Worm (Caenorhabditis elegans) whole organism, L4/young adult: Measurements from ENCODE around the gene srh-23.

Experiments used
- W03F9.2 ChIP-seq: fragments of 150-350 bp; optimal IDR thresholded peaks from 2 replicates; lab custom pipeline; 2014; ENCODE audit warnings: missing biosample characterization, missing genetic modification characterization
- dao-5 ChIP-seq: sonication (generic microtip); optimal IDR thresholded peaks from 2 replicates; lab custom pipeline; 2016; ENCODE audit warnings: missing genotype, missing genetic modification characterization, moderate library complexity, missing compliant biosample characterization
- him-1 ChIP-seq: sonication (generic microtip); optimal IDR thresholded peaks from 2 replicates; lab custom pipeline; 2016; ENCODE audit warnings: missing genotype, missing genetic modification reagents, missing genetic modification characterization, missing compliant biosample characterization

Gene srh-23

DNA sequence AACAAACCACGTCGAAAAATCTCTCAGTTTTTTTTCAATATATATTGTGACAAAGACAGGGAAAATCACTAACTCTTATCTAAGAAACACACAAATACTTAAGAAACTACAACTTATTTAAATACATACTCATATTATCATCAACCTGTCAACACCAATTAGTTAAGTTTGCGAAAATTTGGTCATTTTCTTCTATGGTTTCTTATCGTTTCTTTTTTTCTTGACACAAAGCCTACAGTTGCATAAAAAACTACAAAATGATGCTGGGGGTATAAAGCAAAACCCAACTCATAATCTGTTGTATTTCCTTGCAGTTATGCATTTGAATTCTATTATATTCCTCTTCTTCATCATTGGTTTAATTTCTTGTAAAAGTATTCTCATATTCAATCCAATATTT is 19.8 kb upstream of the srh-23 start, which contains the start of gene ugt-67:
Gene ugt-67, plus strand, starts transcription at position 301 of the 400 bp plus-strand sequence.
- no peak for TF ChIP-seq him-1 (tag; lab: Kevin White, UChicago)
- TF ChIP-seq dao-5 (tag; lab: Kevin White, UChicago), result no peak
- no peak for TF ChIP-seq W03F9.2 (tag; lab: Kevin White, UChicago)

ce11 chrV:4903696-4904095 is 17.2 kb upstream of the srh-23 start, which contains the start of gene ugt-8:
Gene ugt-8, plus strand, starts transcription at chrV:4903930.
- TF ChIP-seq dao-5 (tag; lab: Kevin White, UChicago) (no peak), W03F9.2 (tag; lab: Kevin White, UChicago) (no peak), him-1 (tag; lab: Kevin White, UChicago) (no peak)

DNA sequence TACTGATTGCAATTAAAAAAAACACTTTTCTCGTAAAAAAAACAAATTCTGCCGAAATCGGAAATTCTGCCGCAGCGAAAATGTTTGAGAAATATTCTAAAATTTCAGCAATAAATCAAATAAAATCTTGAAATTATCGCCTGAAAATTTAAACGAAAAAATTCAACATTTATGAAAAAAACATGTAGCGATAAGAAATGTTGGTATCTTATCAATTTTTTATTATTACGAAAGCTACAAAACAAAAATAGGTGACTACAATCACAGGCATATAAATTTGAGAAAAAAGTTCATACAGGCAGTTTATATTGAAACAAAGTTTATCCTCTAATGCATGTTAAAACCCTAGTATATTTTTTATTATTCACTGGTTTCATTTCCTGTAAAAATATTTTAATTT is 14.9 kb upstream of the srh-23 start, which contains the start of gene ugt-14:
Gene ugt-14, plus strand, starts transcription at position 301 of the 400 bp plus-strand sequence.
- TF ChIP-seq him-1 (tag; lab: Kevin White, UChicago) (no peak), dao-5 (tag; lab: Kevin White, UChicago) (no peak), W03F9.2 (tag; lab: Kevin White, UChicago) (no peak)

DNA sequence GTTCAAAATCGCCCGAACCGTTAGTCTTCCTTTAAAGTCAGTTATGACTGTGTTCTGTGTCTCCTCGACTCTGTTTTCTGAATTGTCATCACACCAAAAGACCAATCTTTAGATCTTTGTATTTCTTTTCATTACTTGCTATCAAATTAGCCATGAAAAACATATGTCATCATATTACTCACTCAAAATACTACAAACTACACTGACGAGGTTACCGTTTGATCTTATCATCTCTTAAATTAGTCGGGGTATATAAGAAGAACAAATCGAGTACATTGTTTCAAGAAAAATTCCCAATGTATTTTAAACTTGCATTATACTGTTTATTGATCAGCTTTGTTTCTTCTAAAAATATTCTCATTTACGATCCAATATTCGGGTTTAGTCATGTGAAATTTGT is 12.3 kb upstream of the srh-23 start, which contains the start of gene ugt-13:
Gene ugt-13, plus strand, starts transcription at position 294 of the 400 bp plus-strand sequence.
- TF ChIP-seq him-1 (tag; lab: Kevin White, UChicago) (no peak), dao-5 (tag; lab: Kevin White, UChicago) (no peak), W03F9.2 (tag; lab: Kevin White, UChicago) (no peak)

DNA sequence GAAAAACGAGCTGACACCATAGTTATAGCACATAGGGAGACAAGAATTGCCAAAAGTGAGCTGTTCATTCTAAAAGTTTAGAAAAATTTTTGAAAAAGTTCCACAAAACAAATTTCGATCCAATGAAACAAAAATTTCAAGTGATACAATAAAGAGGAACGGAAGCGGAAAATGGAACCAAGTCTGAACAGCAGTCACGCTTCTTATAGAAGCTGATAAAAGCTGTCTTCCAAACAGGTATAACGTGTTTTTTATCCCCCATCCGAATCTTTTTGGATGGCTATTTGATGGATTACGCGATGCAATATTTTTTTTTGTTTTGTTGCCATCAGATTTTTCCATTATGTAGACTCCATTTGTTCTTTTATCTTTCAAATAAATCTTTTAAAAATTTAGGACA is 8.6 kb upstream of the srh-23 start, which contains the start of gene H23N18.5:
Gene H23N18.5, minus strand, starts transcription at position 69 of the 400 bp plus-strand sequence.
- TF ChIP-seq him-1 (tag; lab: Kevin White, UChicago) (no peak), dao-5 (tag; lab: Kevin White, UChicago) (no peak), W03F9.2 (tag; lab: Kevin White, UChicago) (no peak)

- TF ChIP-seq him-1 (tag; lab: Kevin White, UChicago), result no peak
- no peak for TF ChIP-seq W03F9.2 (tag; lab: Kevin White, UChicago)
- TF ChIP-seq dao-5 (tag; lab: Kevin White, UChicago), result no peak
These were observed 7.0 kb upstream of the srh-23 start for ce11 chrV:4913853-4914252.

DNA sequence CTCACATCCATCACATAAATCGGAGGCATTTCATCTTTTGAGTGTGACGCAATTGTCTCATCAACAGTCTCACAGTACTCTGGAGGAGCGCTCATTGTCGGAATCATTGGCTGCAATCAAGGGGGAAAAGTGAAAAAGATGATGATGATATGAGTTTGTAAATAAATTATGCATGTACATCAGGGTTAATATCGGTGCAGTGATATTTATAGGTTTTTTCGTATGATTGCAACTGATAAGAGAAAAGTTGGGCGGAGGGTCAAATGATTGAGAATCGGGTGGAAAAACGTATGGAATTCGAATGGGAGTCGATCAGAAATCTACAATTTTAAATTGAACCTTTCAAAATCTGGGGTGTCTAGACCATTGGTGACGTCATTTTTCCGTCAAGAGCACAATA is 6.0 kb upstream of the srh-23 start, which contains the start of gene H23N18.6:
Gene H23N18.6, minus strand, starts transcription at position 201 of the 400 bp plus-strand sequence.
- TF ChIP-seq dao-5 (tag; lab: Kevin White, UChicago) (no peak), W03F9.2 (tag; lab: Kevin White, UChicago) (no peak), him-1 (tag; lab: Kevin White, UChicago) (no peak)

- TF ChIP-seq W03F9.2 (tag; lab: Kevin White, UChicago) (no peak), dao-5 (tag; lab: Kevin White, UChicago) (no peak), him-1 (tag; lab: Kevin White, UChicago) (no peak)
These were observed 2.7 kb upstream of the srh-23 start, which contains the start of gene C02E7.7 for ce11 chrV:4918091-4918624. Gene C02E7.7, minus strand, starts transcription at chrV:4918574.

- TF ChIP-seq him-1 (tag; lab: Kevin White, UChicago) (no peak), dao-5 (tag; lab: Kevin White, UChicago) (no peak), W03F9.2 (tag; lab: Kevin White, UChicago) (no peak)
These were observed 2.1 kb upstream of the srh-23 start, which contains the start of gene C02E7.6 for ce11 chrV:4918664-4919257. Gene C02E7.6, plus strand, starts transcription at chrV:4919207.

ce11 chrV:4922024-4922423 is 1.1 kb downstream of the srh-23 start, which contains the start of gene srh-22:
Gene srh-22, plus strand, starts transcription at chrV:4922324.
- TF ChIP-seq dao-5 (tag; lab: Kevin White, UChicago), result no peak
- TF ChIP-seq him-1 (tag; lab: Kevin White, UChicago), result no peak
- TF ChIP-seq W03F9.2 (tag; lab: Kevin White, UChicago), result no peak

DNA sequence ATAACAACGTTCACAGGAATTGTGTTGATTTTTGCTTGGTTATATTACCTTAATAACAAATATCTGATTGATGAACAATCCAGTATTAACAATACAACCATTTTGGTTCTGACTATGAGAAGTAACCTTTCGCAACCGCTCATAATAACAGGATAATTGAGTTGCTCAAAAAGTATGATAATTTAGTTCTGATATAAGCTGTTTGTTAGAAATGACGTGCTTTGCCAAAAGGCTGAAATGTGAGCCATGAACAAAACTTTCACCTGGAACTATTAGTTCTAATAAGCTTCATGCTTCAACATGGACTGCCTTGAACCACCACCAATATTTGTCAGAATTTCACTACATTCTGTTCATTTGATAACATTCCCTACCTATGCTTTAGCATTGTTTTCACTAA is 3.7 kb downstream of the srh-23 start, which contains the start of gene srh-20:
Gene srh-20, plus strand, starts transcription at position 301 of the 400 bp plus-strand sequence.
- TF ChIP-seq W03F9.2 (tag; lab: Kevin White, UChicago) (no peak), him-1 (tag; lab: Kevin White, UChicago) (no peak), dao-5 (tag; lab: Kevin White, UChicago) (no peak)

DNA sequence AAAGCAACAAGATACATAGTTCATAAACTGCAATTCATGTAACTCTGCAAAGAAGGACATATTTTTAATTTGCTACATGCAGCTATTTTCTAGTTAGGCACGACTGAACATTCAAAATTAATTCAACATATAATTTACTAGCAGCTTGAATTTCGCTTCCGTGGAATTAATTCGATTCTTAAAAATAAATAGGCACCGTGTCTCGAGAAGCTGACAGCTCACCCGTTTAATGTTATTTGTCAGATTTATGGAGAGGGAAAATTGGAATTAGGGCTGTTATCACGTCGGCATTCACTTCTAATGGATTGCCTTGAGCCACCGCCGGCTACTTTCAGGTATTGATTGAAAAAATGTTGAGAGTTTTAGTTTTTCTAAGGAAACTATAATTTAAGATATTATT is 5.5 kb downstream of the srh-23 start, which contains the start of gene srh-21:
Gene srh-21, plus strand, starts transcription at position 301 of the 400 bp plus-strand sequence.
- TF ChIP-seq dao-5 (tag; lab: Kevin White, UChicago) (no peak), him-1 (tag; lab: Kevin White, UChicago) (no peak), W03F9.2 (tag; lab: Kevin White, UChicago) (no peak)

- TF ChIP-seq W03F9.2 (tag; lab: Kevin White, UChicago) (no peak), him-1 (tag; lab: Kevin White, UChicago) (no peak), dao-5 (tag; lab: Kevin White, UChicago) (no peak)
These were observed 8.9 kb downstream of the srh-23 start, which contains the start of gene str-205 for ce11 chrV:4929842-4930241. Gene str-205, minus strand, starts transcription at chrV:4929942.
